Fruit fly (Drosophila melanogaster) whole organism, pupa: ENCODE measurements around the gene Peritrophin-15b.

Source experiments
- CG12605 ChIP-seq: fragments of 200-800 bp; sonication (Bioruptor generic); IDR thresholded peaks from 2 replicates; pipeline ENCODE4 v1.3.6; 2022; ENCODE audit warnings: missing biosample characterization, missing genetic modification characterization
- CG13204 ChIP-seq: fragments of 200-800 bp; sonication (Bioruptor generic); optimal IDR thresholded peaks from 2 replicates; lab custom pipeline; 2018; ENCODE audit warnings: missing biosample characterization, mild to moderate bottlenecking, missing genetic modification characterization, moderate library complexity
- CG14655 ChIP-seq: fragments of 200-800 bp; sonication (Bioruptor generic); optimal IDR thresholded peaks from 3 replicates; lab custom pipeline; 2017; ENCODE audit warnings: mild to moderate bottlenecking, missing biosample characterization, missing genetic modification reagents, missing genetic modification characterization
- CG15710 ChIP-seq: fragments of 200-800 bp; sonication (Bioruptor generic); optimal IDR thresholded peaks from 2 replicates; lab custom pipeline; 2018; ENCODE audit warnings: missing biosample characterization, mild to moderate bottlenecking, missing genetic modification characterization, moderate library complexity
- CG32121 ChIP-seq: fragments of 200-800 bp; sonication (Bioruptor generic); IDR thresholded peaks from 2 replicates; pipeline ENCODE4 v1.3.6; 2022; ENCODE audit warnings: missing biosample characterization, missing genetic modification characterization
- CG4496 ChIP-seq: fragments of 200-800 bp; sonication (Bioruptor generic); IDR thresholded peaks from 3 replicates; pipeline ENCODE4 v1.3.6; 2022; ENCODE audit warnings: missing biosample characterization, missing genetic modification characterization
- CG9948 ChIP-seq: fragments of 200-800 bp; sonication (Bioruptor generic); optimal IDR thresholded peaks from 2 replicates; lab custom pipeline; 2018; ENCODE audit warnings: missing biosample characterization, mild to moderate bottlenecking, missing genetic modification characterization, moderate library complexity
- D1 ChIP-seq: fragments of 200-800 bp; sonication (Bioruptor generic); optimal IDR thresholded peaks from 2 replicates; lab custom pipeline; 2018; ENCODE audit warnings: missing biosample characterization, mild to moderate bottlenecking, missing genetic modification characterization, moderate library complexity
- Pif1A ChIP-seq: fragments of 200-800 bp; sonication (Bioruptor generic); optimal IDR thresholded peaks from 3 replicates; lab custom pipeline; 2016; ENCODE audit warnings: missing biosample characterization, missing genetic modification characterization

DNA sequence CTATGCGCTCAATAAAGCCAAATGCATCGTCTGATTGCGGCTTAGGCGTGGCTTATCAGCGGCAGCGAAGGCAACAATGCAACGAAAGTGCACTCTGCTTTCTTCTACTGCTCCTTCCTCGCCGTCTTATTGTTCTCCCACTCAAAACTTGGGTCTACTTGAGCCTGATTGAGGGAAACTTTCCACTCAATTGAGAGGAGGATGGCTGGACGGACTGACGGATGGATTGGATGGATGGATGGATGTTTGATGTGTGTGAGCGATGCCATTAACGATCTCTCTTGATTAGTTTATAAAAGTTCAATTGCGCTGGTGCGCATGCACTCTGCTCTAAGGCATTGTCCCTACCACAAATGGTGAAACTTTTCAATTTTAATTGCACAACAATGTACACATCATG, 28.3 kb upstream of the Peritrophin-15b start:
- no peak for TF ChIP-seq D1 (tag; lab: Kevin White, UChicago)
- no peak for TF ChIP-seq CG13204 (GFP tag; lab: Kevin White, UChicago)
- no peak for TF ChIP-seq CG9948 (tag; lab: Kevin White, UChicago)
- no peak for TF ChIP-seq CG14655 (GFP tag; lab: Kevin White, UChicago)
- no peak for TF ChIP-seq CG4496 (GFP tag; lab: Robert Waterston, UW)
- no peak for TF ChIP-seq Pif1A (GFP tag; lab: Kevin White, UChicago)
- no peak for TF ChIP-seq CG15710 (tag; lab: Kevin White, UChicago)
- no peak for TF ChIP-seq CG12605
- TF ChIP-seq CG32121 (GFP tag; lab: Robert Waterston, UW), result no peak
